Worm (Caenorhabditis elegans) whole organism, late embryonic: ENCODE measurements around the gene lgl-1.

Experiments used
- C08G9.2 ChIP-seq: sonication (generic microtip); optimal IDR thresholded peaks from 2 replicates; lab custom pipeline; 2016; ENCODE audit warnings: mild to moderate bottlenecking, missing genetic modification characterization, moderate library complexity, missing compliant biosample characterization
- K02D7.2 ChIP-seq: sonication (generic microtip); optimal IDR thresholded peaks from 2 replicates; lab custom pipeline; 2017; ENCODE audit warnings: mild to moderate bottlenecking, missing genetic modification characterization, missing compliant biosample characterization
- T23F11.4 ChIP-seq: fragments of 200-800 bp; sonication (Bioruptor generic); optimal IDR thresholded peaks from 2 replicates; lab custom pipeline; 2018; ENCODE audit warnings: mild to moderate bottlenecking, missing genetic modification characterization, missing compliant biosample characterization
- ceh-14 ChIP-seq: sonication (generic microtip); optimal IDR thresholded peaks from 2 replicates; lab custom pipeline; 2016; ENCODE audit warnings: missing genotype, missing genetic modification characterization, missing compliant biosample characterization
- ceh-18 ChIP-seq: sonication (generic microtip); optimal IDR thresholded peaks from 2 replicates; lab custom pipeline; 2016; ENCODE audit warnings: missing genetic modification characterization, missing compliant biosample characterization
- ceh-19 ChIP-seq: fragments of 200-800 bp; sonication (Bioruptor generic); optimal IDR thresholded peaks from 2 replicates; lab custom pipeline; 2018; ENCODE audit warnings: mild to moderate bottlenecking, missing genetic modification characterization, missing compliant biosample characterization
- ceh-22 ChIP-seq: sonication (generic microtip); optimal IDR thresholded peaks from 2 replicates; lab custom pipeline; 2017; ENCODE audit warnings: missing biosample characterization, missing genetic modification characterization
- ceh-30 ChIP-seq: fragments of 150-350 bp; optimal IDR thresholded peaks from 2 replicates; lab custom pipeline; 2014; ENCODE audit warnings: missing biosample characterization, missing genetic modification characterization
- ceh-31 ChIP-seq: sonication (generic microtip); optimal IDR thresholded peaks from 2 replicates; lab custom pipeline; 2016; ENCODE audit warnings: missing genetic modification characterization, missing compliant biosample characterization
- ceh-34 ChIP-seq: sonication (generic microtip); optimal IDR thresholded peaks from 2 replicates; lab custom pipeline; 2016; ENCODE audit warnings: mild to moderate bottlenecking, missing genetic modification characterization, missing compliant biosample characterization
- ceh-45 ChIP-seq: fragments of 200-800 bp; sonication (Bioruptor generic); IDR thresholded peaks from 2 replicates; pipeline ENCODE4 v1.3.6; 2022; ENCODE audit warnings: missing genetic modification reagents, missing genetic modification characterization, missing compliant biosample characterization
- che-1 ChIP-seq: sonication (generic microtip); optimal IDR thresholded peaks from 2 replicates; lab custom pipeline; 2016; ENCODE audit warnings: mild to moderate bottlenecking, missing genetic modification characterization, missing compliant biosample characterization
- dmd-4 ChIP-seq: sonication (generic microtip); optimal IDR thresholded peaks from 2 replicates; lab custom pipeline; 2016; ENCODE audit warnings: borderline replicate concordance, missing genetic modification characterization, missing compliant biosample characterization
- dve-1 ChIP-seq: sonication (generic microtip); optimal IDR thresholded peaks from 2 replicates; lab custom pipeline; 2017; ENCODE audit warnings: antibody characterized with exemption, mild to moderate bottlenecking, missing genetic modification characterization, missing compliant biosample characterization
- elt-2 ChIP-seq: sonication (generic microtip); optimal IDR thresholded peaks from 2 replicates; lab custom pipeline; 2016; ENCODE audit warnings: missing genetic modification reagents, missing genetic modification characterization, missing compliant biosample characterization
- elt-4 ChIP-seq: sonication (generic microtip); optimal IDR thresholded peaks from 2 replicates; lab custom pipeline; 2016; ENCODE audit warnings: missing genetic modification characterization, missing compliant biosample characterization
- eyg-1 ChIP-seq: sonication (generic microtip); optimal IDR thresholded peaks from 2 replicates; lab custom pipeline; 2016; ENCODE audit warnings: missing genotype, missing genetic modification characterization, missing compliant biosample characterization
- fax-1 ChIP-seq: sonication (generic microtip); optimal IDR thresholded peaks from 2 replicates; lab custom pipeline; 2016; ENCODE audit warnings: missing genotype, missing genetic modification characterization, missing compliant biosample characterization
- hlh-30 ChIP-seq: sonication (generic microtip); optimal IDR thresholded peaks from 2 replicates; lab custom pipeline; 2017; ENCODE audit warnings: antibody characterized with exemption, missing genetic modification characterization, missing compliant biosample characterization; ENCODE audit not compliant: insufficient read depth
- hlh-6 ChIP-seq: sonication (generic microtip); optimal IDR thresholded peaks from 2 replicates; lab custom pipeline; 2016; ENCODE audit warnings: missing genotype, missing genetic modification characterization, missing compliant biosample characterization
- hlh-8 ChIP-seq: sonication (generic microtip); optimal IDR thresholded peaks from 2 replicates; lab custom pipeline; 2016; ENCODE audit warnings: missing genotype, missing genetic modification characterization, missing compliant biosample characterization
- lim-6 ChIP-seq: sonication (generic microtip); optimal IDR thresholded peaks from 2 replicates; lab custom pipeline; 2016; ENCODE audit warnings: missing genetic modification characterization, missing compliant biosample characterization
- madf-2 ChIP-seq: sonication (generic microtip); optimal IDR thresholded peaks from 2 replicates; lab custom pipeline; 2017; ENCODE audit warnings: missing genetic modification characterization, missing compliant biosample characterization
- mec-3 ChIP-seq: sonication (generic microtip); optimal IDR thresholded peaks from 2 replicates; lab custom pipeline; 2016; ENCODE audit warnings: borderline replicate concordance, missing genetic modification characterization, missing compliant biosample characterization
- nfya-1 ChIP-seq: sonication (generic microtip); optimal IDR thresholded peaks from 2 replicates; lab custom pipeline; 2017; ENCODE audit warnings: missing genetic modification characterization, mild to moderate bottlenecking, missing compliant biosample characterization, antibody characterized with exemption, moderate library complexity
- nhr-11 ChIP-seq: fragments of 150-350 bp; optimal IDR thresholded peaks from 2 replicates; lab custom pipeline; 2014; ENCODE audit warnings: missing biosample characterization, missing genetic modification characterization
- nhr-232 ChIP-seq: sonication (generic microtip); optimal IDR thresholded peaks from 2 replicates; lab custom pipeline; 2016; ENCODE audit warnings: missing genetic modification characterization, missing compliant biosample characterization
- npax-4 ChIP-seq: sonication (generic microtip); optimal IDR thresholded peaks from 2 replicates; lab custom pipeline; 2016; ENCODE audit warnings: missing genetic modification characterization, missing compliant biosample characterization
- odd-2 ChIP-seq: sonication (generic microtip); optimal IDR thresholded peaks from 2 replicates; lab custom pipeline; 2017; ENCODE audit warnings: antibody characterized with exemption, mild to moderate bottlenecking, missing genetic modification characterization, missing compliant biosample characterization
- pag-3 ChIP-seq: sonication (generic microtip); optimal IDR thresholded peaks from 2 replicates; lab custom pipeline; 2016; ENCODE audit warnings: missing compliant biosample characterization, missing genetic modification characterization, borderline replicate concordance
- pat-9 ChIP-seq: fragments of 200-800 bp; sonication (Bioruptor generic); optimal IDR thresholded peaks from 2 replicates; lab custom pipeline; 2018; ENCODE audit warnings: mild to moderate bottlenecking, missing genetic modification characterization, moderate library complexity, missing compliant biosample characterization
- pax-1 ChIP-seq: fragments of 150-350 bp; optimal IDR thresholded peaks from 2 replicates; lab custom pipeline; 2014; ENCODE audit warnings: missing biosample characterization, missing genetic modification characterization
- pha-4 ChIP-seq: fragments of 150-350 bp; optimal IDR thresholded peaks from 2 replicates; lab custom pipeline; 2018; ENCODE audit warnings: missing biosample characterization, missing genetic modification reagents, missing genetic modification characterization
- pqm-1 ChIP-seq: sonication (generic microtip); optimal IDR thresholded peaks from 2 replicates; lab custom pipeline; 2016; ENCODE audit warnings: missing genetic modification characterization, missing compliant biosample characterization
- pros-1 ChIP-seq: fragments of 150-350 bp; optimal IDR thresholded peaks from 2 replicates; lab custom pipeline; 2014; ENCODE audit warnings: missing biosample characterization, missing genetic modification reagents, missing genetic modification characterization
- ref-2 ChIP-seq: sonication (generic microtip); optimal IDR thresholded peaks from 2 replicates; lab custom pipeline; 2016; ENCODE audit warnings: missing genetic modification characterization, missing compliant biosample characterization
- rnt-1 ChIP-seq: sonication (generic microtip); optimal IDR thresholded peaks from 2 replicates; lab custom pipeline; 2016; ENCODE audit warnings: missing genetic modification characterization, missing compliant biosample characterization
- sdc-2 ChIP-seq: sonication (generic microtip); optimal IDR thresholded peaks from 2 replicates; lab custom pipeline; 2016; ENCODE audit warnings: missing genotype, missing genetic modification characterization, missing compliant biosample characterization
- sox-2 ChIP-seq: fragments of 200-800 bp; sonication (Bioruptor generic); IDR thresholded peaks from 2 replicates; pipeline ENCODE4 v1.3.6; 2022; ENCODE audit warnings: missing genetic modification reagents, missing genetic modification characterization, missing compliant biosample characterization
- syd-9 ChIP-seq: sonication (generic microtip); optimal IDR thresholded peaks from 2 replicates; lab custom pipeline; 2016; ENCODE audit warnings: mild to moderate bottlenecking, missing genetic modification characterization, moderate library complexity, missing compliant biosample characterization
- tbx-2 ChIP-seq: sonication (generic microtip); optimal IDR thresholded peaks from 2 replicates; lab custom pipeline; 2016; ENCODE audit warnings: missing genetic modification characterization, missing compliant biosample characterization
- tbx-7 ChIP-seq: sonication (generic microtip); optimal IDR thresholded peaks from 2 replicates; lab custom pipeline; 2016; ENCODE audit warnings: missing genotype, missing genetic modification characterization, missing compliant biosample characterization
- unc-42 ChIP-seq: sonication (generic microtip); optimal IDR thresholded peaks from 2 replicates; lab custom pipeline; 2016; ENCODE audit warnings: missing genotype, missing genetic modification characterization, missing compliant biosample characterization
- unc-55 ChIP-seq: sonication (generic microtip); optimal IDR thresholded peaks from 2 replicates; lab custom pipeline; 2017; ENCODE audit warnings: missing biosample characterization, missing genetic modification reagents, missing genetic modification characterization
- unc-86 ChIP-seq: sonication (generic microtip); optimal IDR thresholded peaks from 2 replicates; lab custom pipeline; 2016; ENCODE audit warnings: missing genetic modification characterization, missing compliant biosample characterization
- ztf-16 ChIP-seq: sonication (generic microtip); optimal IDR thresholded peaks from 2 replicates; lab custom pipeline; 2017; ENCODE audit warnings: missing genetic modification characterization, missing compliant biosample characterization

The lgl-1 gene

DNA sequence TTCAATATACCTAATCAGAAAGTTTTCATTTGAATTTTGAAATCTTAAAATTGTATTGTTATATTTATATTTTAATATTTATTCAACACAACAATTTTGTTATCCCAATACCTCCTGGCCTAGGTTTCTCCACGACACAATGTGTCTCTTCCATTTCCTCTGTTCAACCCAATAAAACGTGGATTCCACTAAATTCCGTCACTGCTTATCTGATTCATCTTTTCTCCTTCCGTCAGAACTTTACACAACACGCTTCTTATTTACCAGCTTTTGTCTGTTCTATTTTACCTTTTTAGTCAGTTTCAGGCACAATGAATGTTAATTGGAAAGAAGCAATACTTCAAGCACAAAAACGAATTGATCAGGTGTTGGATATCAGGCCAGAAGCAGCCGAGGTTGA lies 36.4 kb downstream of the lgl-1 start, which contains the start of gene F39H12.1:
TSS of gene F39H12.1 (plus strand) at position 301 of the 400 bp plus-strand sequence.
- TF ChIP-seq dve-1 (tag; lab: Kevin White, UChicago) (no peak), unc-55 (GFP tag; lab: Kevin White, UChicago) (no peak), T23F11.4 (no peak), nhr-232 (tag; lab: Kevin White, UChicago) (no peak), ztf-16 (tag; lab: Kevin White, UChicago) (no peak), fax-1 (no peak), lim-6 (tag; lab: Kevin White, UChicago) (no peak), C08G9.2 (tag; lab: Kevin White, UChicago) (no peak), che-1 (tag; lab: Kevin White, UChicago) (no peak), hlh-6 (tag; lab: Kevin White, UChicago) (no peak), npax-4 (tag; lab: Kevin White, UChicago) (no peak), ceh-30 (no peak), pag-3 (no peak), ceh-45 (no peak), madf-2 (tag; lab: Kevin White, UChicago) (no peak)

- TF ChIP-seq pag-3 (no peak), mec-3 (tag; lab: Kevin White, UChicago) (no peak), pax-1 (tag; lab: Kevin White, UChicago) (no peak), eyg-1 (no peak), tbx-7 (tag; lab: Kevin White, UChicago) (no peak), pqm-1 (tag; lab: Kevin White, UChicago) (no peak), elt-4 (tag; lab: Kevin White, UChicago) (no peak), sox-2 (GFP tag; lab: Robert Waterston, UW) (no peak), hlh-8 (tag; lab: Kevin White, UChicago) (no peak), ceh-34 (tag; lab: Kevin White, UChicago) (no peak), K02D7.2 (tag; lab: Kevin White, UChicago) (no peak)
Measured at ce11 chrX:830185-830584, 40.7 kb downstream of the lgl-1 start.

DNA sequence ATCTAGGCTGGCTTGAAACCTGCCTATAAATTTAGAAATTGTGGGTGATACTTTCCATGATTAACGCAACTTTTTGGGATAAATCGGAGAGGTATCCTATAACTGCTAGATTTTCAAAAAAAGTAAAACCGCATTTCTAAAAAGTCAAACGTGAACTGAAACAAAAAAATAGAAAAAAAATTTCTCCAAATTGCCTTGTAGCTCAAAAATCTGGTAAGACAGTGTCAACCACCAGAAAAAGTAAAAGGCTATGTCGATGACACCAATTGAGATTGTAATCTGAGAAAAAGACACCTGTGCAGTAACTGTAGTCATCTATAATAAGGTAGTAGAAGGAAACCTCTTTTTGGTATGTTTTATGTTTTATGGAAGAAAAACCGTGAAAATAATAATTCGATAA lies 42.3 kb downstream of the lgl-1 start, which contains the start of gene wdr-54:
TSS of gene wdr-54 (plus strand) at position 301 of the 400 bp plus-strand sequence.
- TF ChIP-seq elt-4 (tag; lab: Kevin White, UChicago), result no peak
- no peak for TF ChIP-seq dmd-4
- TF ChIP-seq unc-55 (GFP tag; lab: Kevin White, UChicago), result no peak
- no peak for TF ChIP-seq hlh-6 (tag; lab: Kevin White, UChicago)
- no peak for TF ChIP-seq pha-4
- TF ChIP-seq odd-2 (tag; lab: Kevin White, UChicago), result no peak
- TF ChIP-seq hlh-30, result no peak
- TF ChIP-seq ceh-18 (tag; lab: Kevin White, UChicago), result no peak
- no peak for TF ChIP-seq pat-9 (tag; lab: Kevin White, UChicago)
- no peak for TF ChIP-seq eyg-1

ce11 chrX:827502-827901 lies 43.4 kb downstream of the lgl-1 start:
- no peak for TF ChIP-seq ceh-22 (tag; lab: Kevin White, UChicago)
- TF ChIP-seq ref-2 (tag; lab: Kevin White, UChicago), result peak; percentile 35
- TF ChIP-seq pros-1 (tag; lab: Kevin White, UChicago), result peak; percentile 6
- TF ChIP-seq syd-9 (tag; lab: Kevin White, UChicago), result no peak
- TF ChIP-seq ceh-30, result no peak
- TF ChIP-seq dve-1 (tag; lab: Kevin White, UChicago), result peak; percentile 72
- no peak for TF ChIP-seq pqm-1 (tag; lab: Kevin White, UChicago)
- TF ChIP-seq npax-4 (tag; lab: Kevin White, UChicago), result no peak
- TF ChIP-seq tbx-2, result peak; percentile 78
- TF ChIP-seq elt-2 (tag; lab: Kevin White, UChicago), result no peak
- TF ChIP-seq nfya-1 (tag; lab: Kevin White, UChicago), result peak; percentile 65
- TF ChIP-seq pat-9 (tag; lab: Kevin White, UChicago), result no peak
- TF ChIP-seq hlh-30, result no peak
- TF ChIP-seq lim-6 (tag; lab: Kevin White, UChicago), result no peak
- TF ChIP-seq ceh-31, result peak; percentile 70
- TF ChIP-seq eyg-1, result no peak
- peak; percentile 74 for TF ChIP-seq unc-55 (GFP tag; lab: Kevin White, UChicago)
- peak; percentile 9 for TF ChIP-seq rnt-1
- peak; percentile 58 for TF ChIP-seq sdc-2
- TF ChIP-seq unc-86 (tag; lab: Kevin White, UChicago), result no peak
- peak; percentile 6 for TF ChIP-seq ceh-19 (GFP tag; lab: Kevin White, UChicago)
- TF ChIP-seq nhr-11, result no peak
- TF ChIP-seq dmd-4, result no peak
- peak; percentile 25 for TF ChIP-seq ceh-14
- peak; percentile 94 for TF ChIP-seq unc-42 (tag; lab: Kevin White, UChicago)
- peak; percentile 51 for TF ChIP-seq ceh-18 (tag; lab: Kevin White, UChicago)
- TF ChIP-seq ceh-34 (tag; lab: Kevin White, UChicago), result peak; percentile 36
- TF ChIP-seq, all 69 proteins: peak for 14
